Worm (Caenorhabditis elegans) whole organism, midembryonic: ENCODE measurements around the gene rbg-1.

ENCODE experiments used
- T22C8.4 ChIP-seq: fragments of 200-800 bp; sonication (Bioruptor generic); IDR thresholded peaks from 2 replicates; pipeline ENCODE4 v1.3.6; 2022; ENCODE audit warnings: missing genetic modification characterization, missing compliant biosample characterization
- cog-1 ChIP-seq: sonication (generic microtip); optimal IDR thresholded peaks from 2 replicates; lab custom pipeline; 2016; ENCODE audit warnings: missing genetic modification characterization, missing compliant biosample characterization
- flt-1 ChIP-seq: fragments of 200-800 bp; sonication (Bioruptor generic); IDR thresholded peaks from 2 replicates; pipeline ENCODE4 v1.3.6; 2022; ENCODE audit warnings: missing genetic modification characterization, missing compliant biosample characterization
- klf-2 ChIP-seq: fragments of 200-800 bp; sonication (Bioruptor generic); conservative IDR thresholded peaks from 2 replicates; pipeline ENCODE4 v1.3.6; 2022; ENCODE audit warnings: missing genetic modification reagents, missing genetic modification characterization, missing compliant biosample characterization
- ref-1 ChIP-seq: fragments of 200-800 bp; sonication (Bioruptor generic); conservative IDR thresholded peaks from 2 replicates; pipeline ENCODE4 v1.3.6; 2022; ENCODE audit warnings: missing genetic modification reagents, missing genetic modification characterization, missing compliant biosample characterization
- tab-1 ChIP-seq: fragments of 200-800 bp; sonication (Bioruptor generic); IDR thresholded peaks from 2 replicates; pipeline ENCODE4 v1.3.6; 2022; ENCODE audit warnings: missing genetic modification characterization, missing compliant biosample characterization
- ztf-23 ChIP-seq: fragments of 200-800 bp; sonication (Bioruptor generic); IDR thresholded peaks from 2 replicates; pipeline ENCODE4 v1.3.6; 2022; ENCODE audit warnings: missing genetic modification reagents, missing genetic modification characterization, missing compliant biosample characterization

DNA sequence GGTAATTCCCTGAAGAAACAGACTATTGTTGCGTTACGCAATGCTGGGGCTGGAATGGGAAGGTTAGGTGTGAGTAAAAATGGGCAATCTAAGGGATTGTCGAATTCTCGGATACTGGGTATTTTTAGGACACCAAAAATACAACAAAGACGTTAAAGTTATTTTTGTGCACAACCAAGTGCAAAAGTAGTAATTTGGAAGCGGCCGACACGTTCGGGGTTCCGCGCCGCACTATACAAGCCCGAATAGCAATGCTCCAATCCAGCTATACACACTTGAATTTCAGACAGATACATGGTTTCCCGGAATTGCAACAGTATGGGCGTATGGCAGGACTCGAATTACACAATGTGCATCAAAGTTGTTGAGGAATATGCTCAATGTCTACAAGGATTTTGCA, 44.7 kb downstream of the rbg-1 start:
- TF ChIP-seq cog-1 (tag; lab: Kevin White, UChicago) (no peak), ref-1 (no peak), ztf-23 (GFP tag; lab: Robert Waterston, UW) (no peak), tab-1 (GFP tag; lab: Robert Waterston, UW) (no peak), T22C8.4 (GFP tag; lab: Robert Waterston, UW) (no peak), flt-1 (no peak), klf-2 (GFP tag; lab: Robert Waterston, UW) (no peak)
